Worm (Caenorhabditis elegans) whole organism, L4 larva: ENCODE results near the gene copz-1.
A peak's percentile ranks its signal among the peaks of the same experiment; 100 is the strongest.
"Not testable (repeated sequence)": the region's sequence is repeated elsewhere in the genome, so short reads cannot be mapped to it uniquely, and the experiment has no call there.

Experiments
- F26F4.8 ChIP-seq: fragments of 200-800 bp; sonication (Bioruptor generic); conservative IDR thresholded peaks from 2 replicates; pipeline ENCODE4 v1.3.6; 2022; ENCODE audit warnings: missing genetic modification characterization, missing compliant biosample characterization
- F37D6.2 ChIP-seq: sonication (generic microtip); optimal IDR thresholded peaks from 2 replicates; lab custom pipeline; 2016; ENCODE audit warnings: mild to moderate bottlenecking, missing genetic modification characterization, missing compliant biosample characterization
- F49E8.2 ChIP-seq: sonication (generic microtip); optimal IDR thresholded peaks from 2 replicates; lab custom pipeline; 2016; ENCODE audit warnings: missing compliant biosample characterization, mild to moderate bottlenecking, missing genetic modification characterization, borderline replicate concordance
- R02D3.7 ChIP-seq: fragments of 150-350 bp; sonication (generic microtip); optimal IDR thresholded peaks from 3 replicates; lab custom pipeline; 2014; ENCODE audit warnings: missing biosample characterization, missing genetic modification characterization
- Y105C5A.15 ChIP-seq: fragments of 200-800 bp; sonication (Bioruptor generic); IDR thresholded peaks from 2 replicates; pipeline ENCODE4 v1.3.6; 2022; ENCODE audit warnings: missing genetic modification characterization, missing compliant biosample characterization
- Y75B8A.6 ChIP-seq: fragments of 200-800 bp; sonication (Bioruptor generic); IDR thresholded peaks from 2 replicates; pipeline ENCODE4 v1.3.6; 2022; ENCODE audit warnings: missing genetic modification reagents, missing genetic modification characterization, missing compliant biosample characterization
- ZK337.2 ChIP-seq: fragments of 200-800 bp; sonication (Bioruptor generic); IDR thresholded peaks from 2 replicates; pipeline ENCODE4 v1.3.6; 2022; ENCODE audit warnings: missing genetic modification reagents, missing genetic modification characterization, missing compliant biosample characterization
- ZK546.5 ChIP-seq, 2 experiments: sonication (generic microtip); optimal IDR thresholded peaks; 2 replicates each; lab custom pipeline; 2017; ENCODE audit warnings: missing biosample characterization in 2 of 2, missing genetic modification characterization in 2 of 2
- aha-1 ChIP-seq: fragments of 150-350 bp; peaks from one replicate; lab custom pipeline; 2014; ENCODE audit warnings: missing biosample characterization, missing genetic modification characterization
- ama-1 ChIP-seq: fragments of 150-350 bp; optimal IDR thresholded peaks from 2 replicates; lab custom pipeline; 2014; ENCODE audit warnings: inconsistent platforms, mixed read lengths
- ceh-32 ChIP-seq: sonication (generic microtip); optimal IDR thresholded peaks from 2 replicates; lab custom pipeline; 2016; ENCODE audit warnings: mild to moderate bottlenecking, missing genetic modification characterization, missing compliant biosample characterization; ENCODE audit not compliant: poor library complexity
- ctbp-1 ChIP-seq: fragments of 200-800 bp; sonication (Bioruptor generic); IDR thresholded peaks from 2 replicates; pipeline ENCODE4 v1.3.6; 2022; ENCODE audit warnings: missing genetic modification reagents, missing genetic modification characterization, missing compliant biosample characterization
- dmd-8 ChIP-seq: fragments of 200-800 bp; sonication (Bioruptor generic); IDR thresholded peaks from 2 replicates; pipeline ENCODE4 v1.3.6; 2022; ENCODE audit warnings: missing genetic modification characterization, missing compliant biosample characterization
- dpl-1 ChIP-seq: fragments of 150-350 bp; optimal IDR thresholded peaks from 2 replicates; lab custom pipeline; 2014; ENCODE audit warnings: missing biosample characterization, missing genetic modification reagents, missing genetic modification characterization
- egl-27 ChIP-seq: sonication (generic microtip); optimal IDR thresholded peaks from 3 replicates; lab custom pipeline; 2017; ENCODE audit warnings: missing biosample characterization, missing genetic modification reagents, missing genetic modification characterization
- hif-1 ChIP-seq, 2 experiments: sonication (generic microtip); optimal IDR thresholded peaks; 2 replicates each; lab custom pipeline; 2016 to 2017; ENCODE audit warnings: missing compliant biosample characterization in 2 of 2, missing genetic modification characterization in 2 of 2, missing genetic modification reagents in 2 of 2, missing genotype in 2 of 2, mild to moderate bottlenecking in 1 of 2
- lin-13 ChIP-seq: fragments of 150-350 bp; optimal IDR thresholded peaks from 2 replicates; lab custom pipeline; 2014; ENCODE audit warnings: missing biosample characterization, missing genetic modification reagents, missing genetic modification characterization
- lin-38 ChIP-seq: fragments of 200-800 bp; sonication (Bioruptor generic); IDR thresholded peaks from 2 replicates; pipeline ENCODE4 v1.3.6; 2022; ENCODE audit warnings: missing genetic modification reagents, missing genetic modification characterization, missing compliant biosample characterization
- lir-3 ChIP-seq: sonication (generic microtip); optimal IDR thresholded peaks from 2 replicates; lab custom pipeline; 2016; ENCODE audit warnings: mild to moderate bottlenecking, missing genetic modification characterization, missing compliant biosample characterization
- mdl-1 ChIP-seq, 2 experiments: fragments of 150-350 bp in 1 of 2; sonication (generic microtip) in 1 of 2; optimal IDR thresholded peaks; 2 replicates each; lab custom pipeline; 2014 to 2017; ENCODE audit warnings: missing biosample characterization in 2 of 2, missing genetic modification characterization in 2 of 2
- mdt-29 ChIP-seq: fragments of 200-800 bp; sonication (Bioruptor generic); IDR thresholded peaks from 2 replicates; pipeline ENCODE4 v1.3.6; 2022; ENCODE audit warnings: missing genetic modification reagents, missing genetic modification characterization, missing compliant biosample characterization
- mxl-2 ChIP-seq: fragments of 200-800 bp; sonication (Bioruptor generic); conservative IDR thresholded peaks from 2 replicates; pipeline ENCODE4 v1.3.6; 2022; ENCODE audit warnings: missing genetic modification reagents, missing genetic modification characterization, missing compliant biosample characterization
- mxl-3 ChIP-seq: fragments of 200-800 bp; sonication (Bioruptor generic); optimal IDR thresholded peaks from 2 replicates; lab custom pipeline; 2018; ENCODE audit warnings: mild to moderate bottlenecking, missing genetic modification characterization, missing compliant biosample characterization
- nhr-11 ChIP-seq: fragments of 150-350 bp; optimal IDR thresholded peaks from 2 replicates; lab custom pipeline; 2014; ENCODE audit warnings: missing biosample characterization, missing genetic modification characterization
- nhr-25 ChIP-seq: sonication (generic microtip); optimal IDR thresholded peaks from 2 replicates; lab custom pipeline; 2017; ENCODE audit warnings: missing genetic modification characterization, mild to moderate bottlenecking, missing compliant biosample characterization, antibody characterized with exemption, moderate library complexity, borderline replicate concordance; ENCODE audit not compliant: insufficient read depth
- nhr-28 ChIP-seq: fragments of 150-350 bp; optimal IDR thresholded peaks from 2 replicates; lab custom pipeline; 2014; ENCODE audit warnings: missing biosample characterization, missing genetic modification characterization
- nhr-41 ChIP-seq: fragments of 200-800 bp; sonication (Bioruptor generic); IDR thresholded peaks from 2 replicates; pipeline ENCODE4 v1.3.6; 2022; ENCODE audit warnings: missing genetic modification reagents, missing genetic modification characterization, missing compliant biosample characterization
- nhr-76 ChIP-seq: fragments of 150-350 bp; optimal IDR thresholded peaks from 2 replicates; lab custom pipeline; 2014; ENCODE audit warnings: missing biosample characterization, missing genetic modification characterization
- nhr-77 ChIP-seq: fragments of 150-350 bp; optimal IDR thresholded peaks from 2 replicates; lab custom pipeline; 2014; ENCODE audit warnings: missing biosample characterization, missing genetic modification characterization
- set-16 ChIP-seq: fragments of 200-800 bp; sonication (Bioruptor generic); IDR thresholded peaks from 2 replicates; pipeline ENCODE4 v1.3.6; 2022; ENCODE audit warnings: missing genetic modification reagents, missing genetic modification characterization, missing compliant biosample characterization
- snpc-4 ChIP-seq: fragments of 150-350 bp; optimal IDR thresholded peaks from 2 replicates; lab custom pipeline; 2014; ENCODE audit warnings: missing biosample characterization, missing genetic modification characterization
- spr-3 ChIP-seq: fragments of 200-800 bp; sonication (Bioruptor generic); optimal IDR thresholded peaks from 2 replicates; lab custom pipeline; 2018; ENCODE audit warnings: mild to moderate bottlenecking, missing genetic modification characterization, missing compliant biosample characterization
- tag-97 ChIP-seq: fragments of 200-800 bp; sonication (Bioruptor generic); IDR thresholded peaks from 2 replicates; pipeline ENCODE4 v1.3.6; 2022; ENCODE audit warnings: missing genetic modification characterization, missing compliant biosample characterization
- unc-62 ChIP-seq, 3 experiments: fragments of 150-350 bp in 1 of 3; sonication (generic microtip); optimal IDR thresholded peaks in 2 of 3; peaks in 1 of 3; 1 replicate in 1 of 3; 2 replicates in 2 of 3; lab custom pipeline; 2014 to 2017; ENCODE audit warnings: missing biosample characterization in 3 of 3, missing genetic modification characterization in 3 of 3, missing genetic modification reagents in 3 of 3, missing genotype in 1 of 3
- vab-7 ChIP-seq: fragments of 200-800 bp; sonication (Bioruptor generic); IDR thresholded peaks from 2 replicates; pipeline ENCODE4 v1.3.6; 2022; ENCODE audit warnings: missing genetic modification reagents, missing genetic modification characterization, missing compliant biosample characterization
- zfp-2 ChIP-seq: sonication (generic microtip); optimal IDR thresholded peaks from 2 replicates; lab custom pipeline; 2016; ENCODE audit warnings: mild to moderate bottlenecking, missing genetic modification characterization, missing compliant biosample characterization
- zip-11 ChIP-seq: fragments of 200-800 bp; sonication (Bioruptor generic); IDR thresholded peaks from 2 replicates; pipeline ENCODE4 v1.3.6; 2022; ENCODE audit warnings: missing genetic modification characterization, missing compliant biosample characterization
- zip-2 ChIP-seq: fragments of 150-350 bp; optimal IDR thresholded peaks from 2 replicates; lab custom pipeline; 2014; ENCODE audit warnings: missing biosample characterization, missing genetic modification characterization
- ztf-11 ChIP-seq: fragments of 150-350 bp; optimal IDR thresholded peaks from 2 replicates; lab custom pipeline; 2014; ENCODE audit warnings: missing biosample characterization, missing genetic modification characterization

Gene copz-1

ce11 chrII:10904379-10904778 lies 31.7 kb downstream of the copz-1 start, which contains the start of gene sra-12:
Gene sra-12, minus strand, starts transcription at chrII:10904479.
- TF ChIP-seq aha-1 (tag; lab: Kevin White, UChicago); zfp-2 (tag; lab: Kevin White, UChicago); ama-1 (lab: Kevin White, UChicago): not testable (repeated sequence)

- TF ChIP-seq ZK546.5 (tag; optimal IDR thresholded peaks at IDR 0.05; lab: Kevin White, UChicago) (no peak), ceh-32 (tag; lab: Kevin White, UChicago) (no peak), ctbp-1 (GFP tag; lab: Robert Waterston, UW) (no peak), nhr-77 (tag; lab: Kevin White, UChicago) (no peak), Y105C5A.15 (no peak), tag-97 (GFP tag; lab: Robert Waterston, UW) (no peak), spr-3 (GFP tag; lab: Kevin White, UChicago) (no peak), zip-2 (no peak), nhr-11 (tag; lab: Kevin White, UChicago) (no peak), snpc-4 (tag; lab: Kevin White, UChicago) (no peak), ztf-11 (tag; lab: Kevin White, UChicago) (no peak), egl-27 (no peak), F26F4.8 (GFP tag; lab: Robert Waterston, UW) (no peak), mdl-1 (tag; optimal IDR thresholded peaks at IDR 0.05; lab: Kevin White, UChicago) (no peak), mxl-2 (GFP tag; lab: Robert Waterston, UW) (no peak), ZK337.2 (GFP tag; lab: Robert Waterston, UW) (no peak), mdt-29 (GFP tag; lab: Robert Waterston, UW) (no peak), lin-38 (GFP tag; lab: Robert Waterston, UW) (no peak), R02D3.7 (no peak)
Observed at ce11 chrII:10910219-10910618, 37.5 kb downstream of the copz-1 start, which contains the start of gene sra-11. Gene sra-11, minus strand, starts transcription at chrII:10910319.

ce11 chrII:10912995-10913394 lies 40.3 kb downstream of the copz-1 start:
- no peak for TF ChIP-seq Y75B8A.6 (GFP tag; lab: Robert Waterston, UW)
- no peak for TF ChIP-seq R02D3.7
- TF ChIP-seq unc-62 (GFP tag; optimal IDR thresholded peaks at IDR 0.05 in 1 of 2; lab: Kevin White, UChicago) = peak in 1 of 2 experiments; percentile 96
- no peak for TF ChIP-seq unc-62 (tag; optimal IDR thresholded peaks at IDR 0.05; lab: Kevin White, UChicago)
- TF ChIP-seq nhr-25 (tag; lab: Kevin White, UChicago) = no peak

ce11 chrII:10914366-10914765 lies 41.7 kb downstream of the copz-1 start, which contains the start of gene F44F4.15:
Gene F44F4.15, plus strand, starts transcription at chrII:10914666.
- TF ChIP-seq egl-27 = no peak
- no peak for TF ChIP-seq F37D6.2 (tag; lab: Kevin White, UChicago)
- TF ChIP-seq F49E8.2 (tag; lab: Kevin White, UChicago) = no peak
- no peak for TF ChIP-seq dmd-8 (GFP tag; lab: Robert Waterston, UW)
- TF ChIP-seq mdt-29 (GFP tag; lab: Robert Waterston, UW) = no peak
- no peak for TF ChIP-seq nhr-25 (tag; lab: Kevin White, UChicago)
- no peak for TF ChIP-seq hif-1 (tag; optimal IDR thresholded peaks at IDR 0.05; lab: Kevin White, UChicago)
- TF ChIP-seq dpl-1 (GFP tag; lab: Kevin White, UChicago) = no peak
- TF ChIP-seq vab-7 (GFP tag; lab: Robert Waterston, UW) = no peak
- TF ChIP-seq set-16 = no peak
- TF ChIP-seq nhr-76 (tag; lab: Kevin White, UChicago) = no peak
- no peak for TF ChIP-seq zip-11 (GFP tag; lab: Robert Waterston, UW)
- TF ChIP-seq lir-3 (tag; lab: Kevin White, UChicago) = no peak
- no peak for TF ChIP-seq nhr-28 (tag; lab: Kevin White, UChicago)
- no peak for TF ChIP-seq ceh-32 (tag; lab: Kevin White, UChicago)
- TF ChIP-seq mxl-3 (GFP tag; lab: Kevin White, UChicago) = no peak
- no peak for TF ChIP-seq lin-13 (GFP tag; lab: Kevin White, UChicago)
- TF ChIP-seq nhr-41 = no peak
- no peak for TF ChIP-seq zip-2
